Worm (Caenorhabditis elegans): ENCODE data around the gene pdk-1.

DNA sequence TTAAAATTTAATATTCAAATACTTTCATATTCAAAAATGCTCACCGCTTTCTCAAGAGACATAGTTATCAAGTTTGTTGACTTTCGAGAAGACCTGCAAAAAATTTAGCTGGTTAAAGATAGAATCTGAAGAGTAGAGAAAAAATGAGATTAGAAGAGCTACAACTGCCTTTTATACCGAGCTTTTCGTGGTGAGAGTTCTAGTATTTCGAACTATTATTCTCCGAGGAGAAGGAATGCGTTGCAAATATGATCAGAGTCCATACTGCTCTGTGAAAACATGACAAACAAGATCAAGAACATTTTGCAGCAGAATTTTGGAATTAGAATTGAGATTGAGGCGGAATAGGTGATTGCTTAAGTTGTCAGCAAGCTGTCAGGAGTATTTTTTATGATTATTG lies 39.5 kb downstream of the pdk-1 start, which contains the start of gene F56C3.4:
- TF ChIP-seq W03F9.2 (tag; optimal IDR thresholded peaks at IDR 0.05): no peak
- TF ChIP-seq him-1 (tag; optimal IDR thresholded peaks at IDR 0.05): no peak
